Worm (Caenorhabditis elegans): ENCODE results near the gene C14C6.6.
A peak's percentile ranks its signal among the peaks of the same experiment; 100 is the strongest.

C14C6.6 gene

DNA sequence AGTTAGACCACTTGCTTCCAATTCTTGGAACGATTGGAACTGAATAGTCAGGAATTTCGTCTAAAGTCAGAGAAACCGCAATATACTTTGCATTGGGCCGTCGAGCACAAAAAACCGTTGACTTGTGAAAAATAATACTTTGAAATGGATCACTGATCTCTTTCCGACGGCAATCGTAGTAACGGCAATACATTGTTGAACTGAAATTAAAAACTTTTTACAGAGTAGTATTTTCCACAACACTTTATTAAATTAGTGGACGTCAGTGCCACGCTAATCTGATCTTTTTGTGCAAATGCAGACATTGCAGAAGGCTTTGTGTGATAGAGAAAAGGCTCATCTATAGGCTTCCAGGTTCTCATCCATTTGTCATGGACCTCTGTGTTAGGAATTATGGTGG, 4.5 kb upstream of the C14C6.6 start:
- TF ChIP-seq gmeb-1 (tag; optimal IDR thresholded peaks at IDR 0.05) (no peak), nhr-25 (tag; optimal IDR thresholded peaks at IDR 0.05) (no peak), lin-11 (tag; optimal IDR thresholded peaks at IDR 0.05) (no peak), Y55F3AM.14 (GFP tag; optimal IDR thresholded peaks at IDR 0.05) (no peak), nhr-23 (tag; optimal IDR thresholded peaks at IDR 0.05) (no peak), nhr-237 (tag; optimal IDR thresholded peaks at IDR 0.05) (no peak), skn-1 (tag; optimal IDR thresholded peaks at IDR 0.05) (no peak), ceh-16 (tag; optimal IDR thresholded peaks at IDR 0.05) (no peak), ceh-82 (tag; optimal IDR thresholded peaks at IDR 0.05) (no peak), C34F6.9 (tag; optimal IDR thresholded peaks at IDR 0.05) (no peak), unc-62 (GFP tag; optimal IDR thresholded peaks at IDR 0.05) (no peak), lin-13 (GFP tag; optimal IDR thresholded peaks at IDR 0.05) (no peak), dmd-4 (tag; optimal IDR thresholded peaks at IDR 0.05) (no peak), unc-55 (GFP tag; optimal IDR thresholded peaks at IDR 0.05) (no peak), fos-1 (tag; optimal IDR thresholded peaks at IDR 0.05) (no peak), ztf-4 (tag; optimal IDR thresholded peaks at IDR 0.05) (no peak)

DNA sequence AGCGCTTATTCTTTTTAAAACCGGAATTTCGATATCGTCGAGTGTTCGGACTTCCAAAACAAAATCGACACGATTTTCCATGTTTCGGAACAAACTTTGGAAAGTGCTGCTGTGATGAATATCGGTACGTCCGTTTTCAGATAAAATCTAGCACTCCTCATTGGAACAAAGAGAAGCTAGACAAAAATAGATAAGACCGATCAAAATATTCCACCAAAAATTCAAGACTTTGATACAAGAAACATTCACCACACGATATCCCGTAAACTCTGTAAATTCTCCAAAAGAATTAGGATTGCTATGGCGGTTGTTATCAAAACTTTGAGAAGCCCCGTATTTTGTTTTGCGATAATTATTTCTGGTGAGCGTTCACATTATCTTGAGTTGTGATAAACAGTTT, 4.7 kb downstream of the C14C6.6 start, which contains the start of gene C14C6.3:
Gene C14C6.3, plus strand, starts transcription at position 301 of the 400 bp plus-strand sequence.
- TF ChIP-seq elt-3 (tag; optimal IDR thresholded peaks at IDR 0.05) (no peak), nhr-23 (tag; optimal IDR thresholded peaks at IDR 0.05) (no peak), nhr-129 (tag; optimal IDR thresholded peaks at IDR 0.05) (no peak), ztf-1 (GFP tag; conservative IDR thresholded peaks at IDR 0.05) (no peak)

DNA sequence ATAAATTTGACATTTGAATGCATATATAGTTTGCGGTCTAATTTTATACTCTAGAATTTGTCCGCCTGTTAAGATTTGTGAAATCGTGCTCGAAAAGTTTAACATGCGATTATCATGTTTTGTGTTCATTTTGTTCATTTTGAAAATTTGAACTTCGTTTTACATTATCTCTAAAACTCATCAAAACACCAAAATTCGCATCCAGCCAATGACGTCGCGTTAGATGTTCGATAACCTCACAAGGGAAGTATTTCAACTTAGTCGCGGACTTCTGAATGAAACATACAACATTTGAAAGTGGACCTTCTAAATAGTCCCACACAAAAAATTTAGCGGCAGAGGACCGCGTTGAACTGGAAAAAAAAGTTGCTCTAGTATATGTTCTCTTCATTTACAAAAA, 6.4 kb downstream of the C14C6.6 start:
- peak; percentile 31 for TF ChIP-seq elt-1 (tag; optimal IDR thresholded peaks at IDR 0.05)
- peak; percentile 50 for TF ChIP-seq sma-9 (GFP tag; optimal IDR thresholded peaks at IDR 0.05)
- TF ChIP-seq sma-9 (tag; optimal IDR thresholded peaks at IDR 0.05), result no peak
- no peak for TF ChIP-seq nhr-129 (tag; optimal IDR thresholded peaks at IDR 0.05)

DNA sequence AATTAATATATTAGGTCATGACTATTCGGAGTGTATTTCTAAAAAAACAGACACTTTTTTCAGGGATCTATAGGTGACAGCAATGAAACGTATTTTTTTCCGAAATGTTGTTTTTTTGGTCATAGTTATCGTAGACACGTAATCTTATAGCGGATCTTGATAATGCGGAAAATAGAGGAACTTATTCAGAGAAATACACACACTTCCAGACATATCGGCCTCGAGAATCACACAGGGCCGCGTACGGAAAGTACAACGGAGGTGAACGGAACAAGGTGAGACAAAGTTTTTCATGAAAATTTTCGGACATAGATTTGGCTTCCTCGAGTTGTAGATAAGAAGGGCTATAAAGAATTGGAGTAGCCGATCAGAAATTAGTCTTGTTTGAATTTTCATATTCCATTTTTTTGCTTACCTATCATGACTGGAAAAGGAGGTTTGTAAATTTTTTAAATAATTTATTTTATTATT, 8.8 kb downstream of the C14C6.6 start, which contains the start of gene nhr-155:
Gene nhr-155, plus strand, starts transcription at position 421 of the 471 bp plus-strand sequence.
- TF ChIP-seq nhr-21 (tag; optimal IDR thresholded peaks at IDR 0.05), result no peak
- no peak for TF ChIP-seq ama-1 (optimal IDR thresholded peaks at IDR 0.05)
- TF ChIP-seq F13H6.1 (tag; optimal IDR thresholded peaks at IDR 0.05), result no peak
- TF ChIP-seq sma-9 (GFP tag; optimal IDR thresholded peaks at IDR 0.05), result peak; percentile 81
- no peak for TF ChIP-seq sma-9 (tag; optimal IDR thresholded peaks at IDR 0.05)
- TF ChIP-seq nhr-23 (tag; optimal IDR thresholded peaks at IDR 0.05), result peak; percentile 26
- TF ChIP-seq elt-1 (tag; optimal IDR thresholded peaks at IDR 0.05), result peak; percentile 95
- TF ChIP-seq ceh-16 (tag; optimal IDR thresholded peaks at IDR 0.05), result peak; percentile 30
- TF ChIP-seq nhr-6 (tag; optimal IDR thresholded peaks at IDR 0.05), result no peak

DNA sequence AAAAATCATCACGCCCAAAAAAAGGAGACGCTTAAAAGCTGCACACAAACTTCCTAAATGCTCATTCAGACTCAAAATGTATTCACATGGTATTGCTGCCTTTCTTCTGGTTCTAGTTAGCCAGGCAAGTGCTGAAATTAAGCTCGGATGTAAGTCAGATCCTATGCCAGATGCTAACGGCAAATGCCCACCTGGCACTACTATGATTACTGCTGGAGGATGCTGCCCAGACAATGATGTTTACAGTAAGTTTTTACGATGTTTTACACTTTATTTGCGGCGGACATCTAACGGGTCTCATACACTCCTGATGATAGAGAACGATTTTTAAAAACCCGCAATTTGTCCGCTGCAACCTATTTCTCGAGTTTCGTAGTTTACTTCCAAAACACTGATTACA, 11.3 kb downstream of the C14C6.6 start, which contains the start of gene C14C6.5:
Gene C14C6.5, plus strand, starts transcription at position 58 of the 400 bp plus-strand sequence.
- TF ChIP-seq mdl-1 (tag; optimal IDR thresholded peaks at IDR 0.05), result no peak
- TF ChIP-seq nhr-11 (tag; optimal IDR thresholded peaks at IDR 0.05), result no peak

DNA sequence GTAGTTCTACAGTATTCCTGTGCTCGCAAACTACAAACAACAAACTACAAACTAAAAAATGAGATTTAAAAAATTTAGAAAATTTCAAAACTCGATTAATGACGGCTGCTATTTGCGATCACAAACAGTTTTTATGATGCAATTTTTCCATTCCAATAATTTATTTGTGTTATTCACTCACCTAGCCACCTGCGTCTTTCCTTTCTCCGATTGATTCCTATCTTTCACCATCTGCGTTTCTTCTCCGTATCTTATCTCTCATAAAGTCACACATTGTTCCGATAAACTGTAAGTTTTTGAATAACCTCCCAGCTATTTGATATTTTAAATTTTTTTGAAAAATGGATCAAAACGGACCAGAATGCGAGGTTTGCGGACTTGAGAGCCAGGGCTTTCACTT, 13.7 kb downstream of the C14C6.6 start, which contains the start of gene nhr-132:
Gene nhr-132, plus strand, starts transcription at position 271 of the 400 bp plus-strand sequence.
- no peak for TF ChIP-seq ceh-16 (tag; optimal IDR thresholded peaks at IDR 0.05)
- no peak for TF ChIP-seq mbf-1 (tag; optimal IDR thresholded peaks at IDR 0.05)
- no peak for TF ChIP-seq nhr-237 (tag; optimal IDR thresholded peaks at IDR 0.05)
- no peak for TF ChIP-seq ceh-82 (tag; optimal IDR thresholded peaks at IDR 0.05)
- peak; percentile 21 for TF ChIP-seq sma-3 (GFP tag; optimal IDR thresholded peaks at IDR 0.05)
- TF ChIP-seq ama-1 (optimal IDR thresholded peaks at IDR 0.05), result no peak
- no peak for TF ChIP-seq ztf-11 (tag; optimal IDR thresholded peaks at IDR 0.05)
- no peak for TF ChIP-seq blmp-1 (tag; optimal IDR thresholded peaks at IDR 0.05; ENCODE audit: insufficient read depth)
- TF ChIP-seq mab-5 (tag; optimal IDR thresholded peaks at IDR 0.05), result no peak
- no peak for TF ChIP-seq lin-39 (tag; optimal IDR thresholded peaks at IDR 0.05)
- TF ChIP-seq nhr-77 (tag; optimal IDR thresholded peaks at IDR 0.05), result no peak
- TF ChIP-seq skn-1 (tag; optimal IDR thresholded peaks at IDR 0.05), result no peak
- TF ChIP-seq peb-1 (tag; optimal IDR thresholded peaks at IDR 0.05), result no peak
- no peak for TF ChIP-seq egl-27 (tag; optimal IDR thresholded peaks at IDR 0.05)
- TF ChIP-seq elt-3 (tag; optimal IDR thresholded peaks at IDR 0.05), result no peak
- TF ChIP-seq ZK546.5 (tag; optimal IDR thresholded peaks at IDR 0.05), result no peak
- TF ChIP-seq crh-2 (tag; optimal IDR thresholded peaks at IDR 0.05), result peak; percentile 29
- TF ChIP-seq nhr-21 (tag; optimal IDR thresholded peaks at IDR 0.05), result no peak
- peak; percentile 91 for TF ChIP-seq nhr-129 (tag; optimal IDR thresholded peaks at IDR 0.05)
- TF ChIP-seq lsy-2 (tag; optimal IDR thresholded peaks at IDR 0.05), result peak in 1 of 2 experiments; percentile 38
- TF ChIP-seq Y55F3AM.14 (GFP tag; optimal IDR thresholded peaks at IDR 0.05), result no peak
- no peak for TF ChIP-seq ztf-1 (GFP tag; conservative IDR thresholded peaks at IDR 0.05)
- TF ChIP-seq ztf-4 (tag; optimal IDR thresholded peaks at IDR 0.05), result no peak
- no peak for TF ChIP-seq snpc-4 (tag; optimal IDR thresholded peaks at IDR 0.05)
- no peak for TF ChIP-seq unc-39 (tag; optimal IDR thresholded peaks at IDR 0.05)
- TF ChIP-seq F13H6.1 (tag; optimal IDR thresholded peaks at IDR 0.05), result peak; percentile 27
- TF ChIP-seq gmeb-1 (tag; optimal IDR thresholded peaks at IDR 0.05), result peak; percentile 32
- no peak for TF ChIP-seq nhr-23 (tag; optimal IDR thresholded peaks at IDR 0.05)
- TF ChIP-seq mdl-1 (tag; optimal IDR thresholded peaks at IDR 0.05), result no peak
